Worm (Caenorhabditis elegans): ENCODE data around the gene srbc-10.
"Not testable (repeated sequence)": the region's sequence is repeated elsewhere in the genome, so short reads cannot be mapped to it uniquely, and the experiment has no call there.

Gene srbc-10

ce11 chrV:7521304-7521703, 28.5 kb upstream of the srbc-10 start (continued):
- TF ChIP-seq F10B5.3 (tag; optimal IDR thresholded peaks at IDR 0.05) (no peak), Y48G9A.11 (GFP tag; IDR thresholded peaks at IDR 0.05) (no peak), nhr-48 (tag; optimal IDR thresholded peaks at IDR 0.05) (peak; percentile 19), egl-27 (tag; optimal IDR thresholded peaks at IDR 0.05) (no peak), mep-1 (tag; optimal IDR thresholded peaks at IDR 0.05) (no peak), cey-2 (tag; optimal IDR thresholded peaks at IDR 0.05; ENCODE audit: borderline replicate concordance, insufficient read depth) (no peak), nhr-28 (tag; optimal IDR thresholded peaks at IDR 0.05) (peak; percentile 41), daf-12 (tag; optimal IDR thresholded peaks at IDR 0.05) (no peak)

ce11 chrV:7520077-7520476, 27.3 kb upstream of the srbc-10 start, which contains the start of gene srb-19:
TSS of gene srb-19 (minus strand) at chrV:7520177.
- TF ChIP-seq zfp-3 (GFP tag; conservative IDR thresholded peaks at IDR 0.05) (no peak), skn-1 (tag; optimal IDR thresholded peaks at IDR 0.05) (no peak), php-3 (GFP tag; IDR thresholded peaks at IDR 0.05) (no peak), dve-1 (tag; optimal IDR thresholded peaks at IDR 0.05; ENCODE audit: insufficient read depth) (no peak), ceh-28 (tag; optimal IDR thresholded peaks at IDR 0.05) (no peak), ztf-7 (tag; optimal IDR thresholded peaks at IDR 0.05) (no peak), unc-39 (tag; optimal IDR thresholded peaks at IDR 0.05) (no peak), F10B5.3 (tag; optimal IDR thresholded peaks at IDR 0.05) (no peak), mdt-29 (GFP tag; IDR thresholded peaks at IDR 0.05) (no peak), ama-1 (optimal IDR thresholded peaks at IDR 0.05) (no peak), ZK337.2 (GFP tag; IDR thresholded peaks at IDR 0.05) (no peak), tag-97 (GFP tag; IDR thresholded peaks at IDR 0.05) (no peak), hif-1 (tag; optimal IDR thresholded peaks at IDR 0.05) (no peak), sdz-12 (GFP tag; optimal IDR thresholded peaks at IDR 0.05) (no peak), lir-3 (tag; optimal IDR thresholded peaks at IDR 0.05) (no peak)

DNA sequence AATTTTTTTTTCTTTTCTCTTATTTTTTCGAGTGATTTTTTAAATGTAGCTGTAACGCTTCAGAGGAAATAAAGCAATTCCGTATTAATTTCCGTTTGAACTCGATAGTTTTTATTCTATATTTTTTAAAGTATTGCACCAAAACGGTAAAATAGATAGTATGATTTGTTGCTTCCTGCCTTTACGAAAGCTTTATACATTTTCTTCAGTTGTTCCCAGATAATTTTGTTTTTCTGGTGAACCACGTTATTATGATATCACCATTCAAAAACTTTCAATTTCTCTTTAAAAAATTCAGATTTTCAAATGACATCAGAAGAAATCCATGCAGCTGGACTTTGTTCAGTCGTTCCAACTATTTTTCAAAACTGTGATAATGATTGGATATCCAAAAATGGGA, 22.1 kb upstream of the srbc-10 start, which contains the start of gene srb-18:
Gene srb-18 (plus strand): TSS at position 301 of the 400 bp plus-strand sequence.
- TF ChIP-seq jun-1 (tag; optimal IDR thresholded peaks at IDR 0.05) (no peak), vab-7 (GFP tag; IDR thresholded peaks at IDR 0.05) (no peak), egl-27 (tag; optimal IDR thresholded peaks at IDR 0.05) (no peak), mep-1 (tag; optimal IDR thresholded peaks at IDR 0.05) (no peak), nhr-77 (tag; optimal IDR thresholded peaks at IDR 0.05) (no peak), skn-1 (tag; optimal IDR thresholded peaks at IDR 0.05) (no peak), duxl-1 (tag; optimal IDR thresholded peaks at IDR 0.05; ENCODE audit: poor library complexity) (no peak), daf-16 (GFP tag; optimal IDR thresholded peaks at IDR 0.05) (no peak), daf-16 (tag; optimal IDR thresholded peaks at IDR 0.05) (no peak)

- TF ChIP-seq F44E2.7 (GFP tag; IDR thresholded peaks at IDR 0.05); T26A8.4 (GFP tag; IDR thresholded peaks at IDR 0.05); unc-39 (tag; optimal IDR thresholded peaks at IDR 0.05): not testable (repeated sequence)
These were observed 18.6 kb upstream of the srbc-10 start, which contains the start of gene nhr-171 for ce11 chrV:7511465-7511864. TSS of gene nhr-171 (plus strand) at chrV:7511765.

DNA sequence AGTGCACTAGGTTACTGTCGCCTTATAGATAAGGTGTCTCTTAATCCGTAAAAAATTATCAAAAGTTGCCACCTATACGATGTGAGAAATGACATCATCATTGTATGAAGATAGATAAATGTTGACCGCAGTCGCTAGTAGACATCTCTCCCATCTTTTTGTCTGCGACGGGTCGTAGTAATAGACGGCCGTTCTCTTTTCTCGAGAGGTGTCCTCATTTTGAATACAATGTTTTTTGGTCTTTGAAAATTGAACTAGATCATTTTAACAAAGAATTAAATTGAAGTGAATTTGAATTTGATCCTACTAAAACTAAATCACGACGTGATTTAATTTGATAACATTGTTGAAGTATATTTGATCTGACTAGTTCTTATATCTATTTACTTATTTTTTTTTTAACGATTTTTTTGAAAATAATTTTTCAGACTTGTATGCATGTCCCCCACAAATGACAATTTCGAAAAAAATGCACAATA, 15.8 kb upstream of the srbc-10 start, which contains the start of the genes str-31 and nhr-172:
Gene str-31 (minus strand): TSS at position 101 of the 479 bp plus-strand sequence.
Gene nhr-172 (plus strand): TSS at position 429 of the 479 bp plus-strand sequence.
- TF ChIP-seq arid-1 (GFP tag; conservative IDR thresholded peaks at IDR 0.05) (no peak), hlh-30 (tag; optimal IDR thresholded peaks at IDR 0.05; ENCODE audit: insufficient read depth) (no peak), F49E8.2 (tag; optimal IDR thresholded peaks at IDR 0.05; ENCODE audit: borderline replicate concordance) (no peak), ceh-62 (tag; optimal IDR thresholded peaks at IDR 0.05) (no peak), snpc-4 (tag; optimal IDR thresholded peaks at IDR 0.05) (no peak), ztf-11 (tag; optimal IDR thresholded peaks at IDR 0.05) (no peak), mxl-2 (GFP tag; conservative IDR thresholded peaks at IDR 0.05) (no peak), vab-7 (GFP tag; IDR thresholded peaks at IDR 0.05) (no peak), rbr-2 (tag; optimal IDR thresholded peaks at IDR 0.05) (no peak), daf-8 (GFP tag; IDR thresholded peaks at IDR 0.05) (no peak), jun-1 (tag; optimal IDR thresholded peaks at IDR 0.05) (no peak), mep-1 (tag; optimal IDR thresholded peaks at IDR 0.05) (no peak), ama-1 (optimal IDR thresholded peaks at IDR 0.05) (no peak), spr-1 (tag; optimal IDR thresholded peaks at IDR 0.05) (no peak)
